Worm (Caenorhabditis elegans): ENCODE measurements around the gene srd-11.

srd-11 gene

ce11 chrV:13649730-13650349 lies 30.2 kb upstream of the srd-11 start, which contains the start of gene H37A05.4:
H37A05.4 (minus strand) TSS chrV:13649780.
- TF ChIP-seq zip-2 (tag; optimal IDR thresholded peaks at IDR 0.05) = peak; percentile 35
- peak; percentile 8 for TF ChIP-seq spr-1 (tag; optimal IDR thresholded peaks at IDR 0.05)
- TF ChIP-seq rbr-2 (tag; optimal IDR thresholded peaks at IDR 0.05) = no peak
- no peak for TF ChIP-seq set-16 (GFP tag; IDR thresholded peaks at IDR 0.05)
- peak; percentile 64 for TF ChIP-seq sdz-12 (GFP tag; optimal IDR thresholded peaks at IDR 0.05)
- peak; percentile 84 for TF ChIP-seq duxl-1 (tag; optimal IDR thresholded peaks at IDR 0.05; ENCODE audit: poor library complexity)
- TF ChIP-seq ceh-20 (GFP tag; IDR thresholded peaks at IDR 0.05) = peak; percentile 60; the same call in 1 of the 2 replicates
- no peak for TF ChIP-seq zfp-2 (tag; optimal IDR thresholded peaks at IDR 0.05)
- no peak for TF ChIP-seq F10B5.3 (tag; optimal IDR thresholded peaks at IDR 0.05)
- no peak for TF ChIP-seq ztf-7 (tag; optimal IDR thresholded peaks at IDR 0.05)
- TF ChIP-seq Y5F2A.4 (GFP tag; optimal IDR thresholded peaks at IDR 0.05) = peak; percentile 39
- TF ChIP-seq unc-62 (GFP tag; optimal IDR thresholded peaks at IDR 0.05 in 1 of 2) = peak in 1 of 2 experiments; percentile 56
- no peak for TF ChIP-seq unc-62 (tag; optimal IDR thresholded peaks at IDR 0.05)
- peak; percentile 84 for TF ChIP-seq gei-8 (GFP tag; optimal IDR thresholded peaks at IDR 0.05)
- no peak for TF ChIP-seq daf-12 (tag; optimal IDR thresholded peaks at IDR 0.05)
- no peak for TF ChIP-seq jun-1 (tag; optimal IDR thresholded peaks at IDR 0.05)
- TF ChIP-seq aha-1 (tag) = peak; percentile 70
- peak; percentile 16; the same call in 1 of the 2 replicates for TF ChIP-seq nhr-41 (GFP tag; IDR thresholded peaks at IDR 0.05)
- TF ChIP-seq arid-1 (GFP tag; conservative IDR thresholded peaks at IDR 0.05) = peak; percentile 42; the same call in 1 of the 2 replicates
- no peak for TF ChIP-seq pqm-1 (tag; optimal IDR thresholded peaks at IDR 0.05)
- TF ChIP-seq mes-2 (tag; optimal IDR thresholded peaks at IDR 0.05; ENCODE audit: poor library complexity, severe bottlenecking) = peak; percentile 38
- TF ChIP-seq nhr-237 (tag; optimal IDR thresholded peaks at IDR 0.05) = no peak
- peak; percentile 6 for TF ChIP-seq spr-3 (GFP tag; optimal IDR thresholded peaks at IDR 0.05)
- TF ChIP-seq aly-2 (tag; optimal IDR thresholded peaks at IDR 0.05) = no peak
- TF ChIP-seq lir-3 (tag; optimal IDR thresholded peaks at IDR 0.05) = no peak
- no peak for TF ChIP-seq nhr-10 (tag; optimal IDR thresholded peaks at IDR 0.05)
- no peak for TF ChIP-seq ZK546.5 (tag; optimal IDR thresholded peaks at IDR 0.05)
- peak; percentile 50 for TF ChIP-seq lin-38 (GFP tag; IDR thresholded peaks at IDR 0.05)
- TF ChIP-seq zag-1 (tag; optimal IDR thresholded peaks at IDR 0.05) = no peak
- peak; percentile 88 for TF ChIP-seq nhr-102 (tag; optimal IDR thresholded peaks at IDR 0.05)
- TF ChIP-seq madf-5 (GFP tag; IDR thresholded peaks at IDR 0.05) = peak in 1 of 2 experiments; percentile 78; a peak in 1 of 4 replicates
- TF ChIP-seq lin-13 (GFP tag; optimal IDR thresholded peaks at IDR 0.05) = no peak
- no peak for TF ChIP-seq lsy-2 (tag; optimal IDR thresholded peaks at IDR 0.05)
- TF ChIP-seq mxl-2 (GFP tag; conservative IDR thresholded peaks at IDR 0.05) = no peak
- TF ChIP-seq Y75B8A.6 (GFP tag; IDR thresholded peaks at IDR 0.05) = no peak
- no peak for TF ChIP-seq lin-29 (GFP tag; IDR thresholded peaks at IDR 0.05)
- no peak for TF ChIP-seq fos-1 (tag; optimal IDR thresholded peaks at IDR 0.05)
- no peak for TF ChIP-seq nhr-25 (tag; optimal IDR thresholded peaks at IDR 0.05; ENCODE audit: borderline replicate concordance, insufficient read depth)
- no peak for TF ChIP-seq unc-39 (tag; optimal IDR thresholded peaks at IDR 0.05)
- peak; percentile 44; the same call in 1 of the 2 replicates for TF ChIP-seq php-3 (GFP tag; IDR thresholded peaks at IDR 0.05)
- TF ChIP-seq ceh-82 (tag; optimal IDR thresholded peaks at IDR 0.05) = no peak
- no peak for TF ChIP-seq nhr-77 (tag; optimal IDR thresholded peaks at IDR 0.05)
- TF ChIP-seq tra-1 (GFP tag; IDR thresholded peaks at IDR 0.05) = no peak
- TF ChIP-seq mdt-29 (GFP tag; IDR thresholded peaks at IDR 0.05) = peak; percentile 18; the same call in 1 of the 2 replicates
- TF ChIP-seq ces-1 (GFP tag; optimal IDR thresholded peaks at IDR 0.05) = no peak
- TF ChIP-seq dve-1 (tag; optimal IDR thresholded peaks at IDR 0.05; ENCODE audit: insufficient read depth) = peak; percentile 29
- no peak for TF ChIP-seq lin-15B (tag; optimal IDR thresholded peaks at IDR 0.05)
- TF ChIP-seq lin-1 (GFP tag; IDR thresholded peaks at IDR 0.05) = 0 out of 2 replicates have a peak, but pooled peaks have one; percentile 22
- no peak for TF ChIP-seq daf-8 (GFP tag; IDR thresholded peaks at IDR 0.05)
- TF ChIP-seq nhr-28 (tag; optimal IDR thresholded peaks at IDR 0.05) = peak; percentile 9
- no peak for TF ChIP-seq cey-2 (tag; optimal IDR thresholded peaks at IDR 0.05; ENCODE audit: borderline replicate concordance, insufficient read depth)

All from whole organism, L4 larva.